Worm (Caenorhabditis elegans) whole organism, young adult: ENCODE results near the gene srx-19.
A peak's percentile ranks its signal among the peaks of the same experiment; 100 is the strongest.

Source experiments
- B0261.1 ChIP-seq: sonication (generic microtip); optimal IDR thresholded peaks from 2 replicates; lab custom pipeline; 2016; ENCODE audit warnings: mild to moderate bottlenecking, missing genetic modification characterization, moderate library complexity, missing compliant biosample characterization
- B0336.3 ChIP-seq: fragments of 200-800 bp; sonication (Bioruptor generic); IDR thresholded peaks from 2 replicates; pipeline ENCODE4 v1.3.6; 2022; ENCODE audit warnings: missing genetic modification characterization, missing compliant biosample characterization
- C17E4.6 ChIP-seq: fragments of 200-800 bp; sonication (Bioruptor generic); IDR thresholded peaks from 2 replicates; pipeline ENCODE4 v1.3.6; 2022; ENCODE audit warnings: missing genetic modification reagents, missing genetic modification characterization, missing compliant biosample characterization
- F22D6.2 ChIP-seq: sonication (generic microtip); optimal IDR thresholded peaks from 2 replicates; lab custom pipeline; 2016; ENCODE audit warnings: mild to moderate bottlenecking, missing genetic modification characterization, missing compliant biosample characterization
- F39B2.1 ChIP-seq: fragments of 200-800 bp; sonication (Bioruptor generic); IDR thresholded peaks from 2 replicates; pipeline ENCODE4 v1.3.6; 2022; ENCODE audit warnings: missing genetic modification reagents, missing genetic modification characterization, missing compliant biosample characterization
- F55B11.4 ChIP-seq: sonication (generic microtip); optimal IDR thresholded peaks from 2 replicates; lab custom pipeline; 2016; ENCODE audit warnings: missing compliant biosample characterization, missing genetic modification characterization, borderline replicate concordance; ENCODE audit not compliant: insufficient read depth
- F57A8.1 ChIP-seq: fragments of 200-800 bp; sonication (Bioruptor generic); optimal IDR thresholded peaks from 2 replicates; lab custom pipeline; 2018; ENCODE audit warnings: mild to moderate bottlenecking, missing genetic modification characterization, moderate library complexity, missing compliant biosample characterization
- Y53G8AR.9 ChIP-seq: fragments of 200-800 bp; sonication (Bioruptor generic); conservative IDR thresholded peaks from 2 replicates; pipeline ENCODE4 v1.3.6; 2022; ENCODE audit warnings: missing genetic modification reagents, missing genetic modification characterization, missing compliant biosample characterization
- akir-1 ChIP-seq: fragments of 200-800 bp; sonication (Bioruptor generic); optimal IDR thresholded peaks from 2 replicates; lab custom pipeline; 2018; ENCODE audit warnings: mild to moderate bottlenecking, missing genetic modification characterization, moderate library complexity, missing compliant biosample characterization
- ama-1 ChIP-seq, 3 experiments: fragments of 150-350 bp in 1 of 3; sonication (generic microtip) in 2 of 3; optimal IDR thresholded peaks; 2 replicates each; lab custom pipeline; 2014 to 2018; ENCODE audit warnings: missing biosample characterization in 2 of 3, missing genetic modification characterization in 2 of 3, missing genetic modification reagents in 2 of 3
- aptf-3 ChIP-seq: fragments of 200-800 bp; sonication (Bioruptor generic); IDR thresholded peaks from 2 replicates; pipeline ENCODE4 v1.3.6; 2022; ENCODE audit warnings: missing genetic modification characterization, missing compliant biosample characterization
- bed-1 ChIP-seq: fragments of 200-800 bp; sonication (Bioruptor generic); IDR thresholded peaks from 2 replicates; pipeline ENCODE4 v1.3.6; 2022; ENCODE audit warnings: missing genetic modification reagents, missing genetic modification characterization, missing compliant biosample characterization
- bed-2 ChIP-seq: fragments of 200-800 bp; sonication (Bioruptor generic); IDR thresholded peaks from 2 replicates; pipeline ENCODE4 v1.3.6; 2022; ENCODE audit warnings: missing genetic modification reagents, missing genetic modification characterization, missing compliant biosample characterization
- cebp-2 ChIP-seq: fragments of 200-800 bp; sonication (Bioruptor generic); IDR thresholded peaks from 2 replicates; pipeline ENCODE4 v1.3.6; 2022; ENCODE audit warnings: missing genetic modification characterization, missing compliant biosample characterization
- ceh-100 ChIP-seq: fragments of 200-800 bp; sonication (Bioruptor generic); IDR thresholded peaks from 2 replicates; pipeline ENCODE4 v1.3.6; 2022; ENCODE audit warnings: missing genetic modification reagents, missing genetic modification characterization, missing compliant biosample characterization
- ceh-40 ChIP-seq: fragments of 200-800 bp; sonication (Bioruptor generic); IDR thresholded peaks from 2 replicates; pipeline ENCODE4 v1.3.6; 2022; ENCODE audit warnings: missing genetic modification characterization, missing compliant biosample characterization
- ceh-58 ChIP-seq: fragments of 200-800 bp; sonication (Bioruptor generic); IDR thresholded peaks from 2 replicates; pipeline ENCODE4 v1.3.6; 2022; ENCODE audit warnings: missing genetic modification characterization, missing compliant biosample characterization
- ceh-79 ChIP-seq: sonication (generic microtip); optimal IDR thresholded peaks from 2 replicates; lab custom pipeline; 2017; ENCODE audit warnings: mild to moderate bottlenecking, missing genetic modification characterization, missing compliant biosample characterization
- chd-7 ChIP-seq: sonication (generic microtip); optimal IDR thresholded peaks from 2 replicates; lab custom pipeline; 2016; ENCODE audit warnings: mild to moderate bottlenecking, missing genetic modification characterization, moderate library complexity, missing compliant biosample characterization
- die-1 ChIP-seq: sonication (generic microtip); optimal IDR thresholded peaks from 2 replicates; lab custom pipeline; 2016; ENCODE audit warnings: missing genotype, mild to moderate bottlenecking, missing genetic modification characterization, missing compliant biosample characterization
- efl-1 ChIP-seq: fragments of 150-350 bp; optimal IDR thresholded peaks from 2 replicates; lab custom pipeline; 2014; ENCODE audit warnings: missing biosample characterization, missing genetic modification reagents, missing genetic modification characterization
- egl-18 ChIP-seq: fragments of 200-800 bp; sonication (Bioruptor generic); IDR thresholded peaks from 2 replicates; pipeline ENCODE4 v1.3.6; 2022; ENCODE audit warnings: missing genetic modification reagents, missing genetic modification characterization, missing compliant biosample characterization
- egl-44 ChIP-seq: fragments of 200-800 bp; sonication (Bioruptor generic); IDR thresholded peaks from 2 replicates; pipeline ENCODE4 v1.3.6; 2022; ENCODE audit warnings: missing genetic modification reagents, missing genetic modification characterization, missing compliant biosample characterization
- egrh-3 ChIP-seq: fragments of 200-800 bp; sonication (Bioruptor generic); IDR thresholded peaks from 2 replicates; pipeline ENCODE4 v1.3.6; 2022; ENCODE audit warnings: missing genetic modification reagents, missing genetic modification characterization, missing compliant biosample characterization
- ets-4 ChIP-seq: fragments of 200-800 bp; sonication (Bioruptor generic); optimal IDR thresholded peaks from 2 replicates; lab custom pipeline; 2018; ENCODE audit warnings: mild to moderate bottlenecking, missing genetic modification characterization, missing compliant biosample characterization
- fkh-3 ChIP-seq: sonication (generic microtip); optimal IDR thresholded peaks from 2 replicates; lab custom pipeline; 2016; ENCODE audit warnings: mild to moderate bottlenecking, missing genetic modification characterization, missing compliant biosample characterization
- hlh-12 ChIP-seq: sonication (generic microtip); optimal IDR thresholded peaks from 2 replicates; lab custom pipeline; 2016; ENCODE audit warnings: missing genetic modification characterization, missing compliant biosample characterization
- hlh-26 ChIP-seq: fragments of 200-800 bp; sonication (Bioruptor generic); conservative IDR thresholded peaks from 2 replicates; pipeline ENCODE4 v1.3.6; 2022; ENCODE audit warnings: missing genetic modification reagents, missing genetic modification characterization, missing compliant biosample characterization
- hrde-1 ChIP-seq: sonication (generic microtip); optimal IDR thresholded peaks from 2 replicates; lab custom pipeline; 2016; ENCODE audit warnings: missing genetic modification characterization, mild to moderate bottlenecking, missing compliant biosample characterization, moderate library complexity, missing genotype, missing genetic modification reagents, borderline replicate concordance
- lag-1 ChIP-seq: fragments of 200-800 bp; sonication (Bioruptor generic); IDR thresholded peaks from 2 replicates; pipeline ENCODE4 v1.3.6; 2022; ENCODE audit warnings: missing genetic modification reagents, missing genetic modification characterization, missing compliant biosample characterization
- let-526 ChIP-seq: fragments of 200-800 bp; sonication (Bioruptor generic); IDR thresholded peaks from 2 replicates; pipeline ENCODE4 v1.3.6; 2022; ENCODE audit warnings: missing genetic modification reagents, missing genetic modification characterization, missing compliant biosample characterization
- lin-26 ChIP-seq: fragments of 200-800 bp; sonication (Bioruptor generic); IDR thresholded peaks from 2 replicates; pipeline ENCODE4 v1.3.6; 2022; ENCODE audit warnings: missing genetic modification reagents, missing genetic modification characterization, missing compliant biosample characterization
- lin-40 ChIP-seq: sonication (generic microtip); optimal IDR thresholded peaks from 2 replicates; lab custom pipeline; 2016; ENCODE audit warnings: missing genetic modification characterization, mild to moderate bottlenecking, missing compliant biosample characterization, missing genotype, missing genetic modification reagents
- lir-1 ChIP-seq: fragments of 200-800 bp; sonication (Bioruptor generic); conservative IDR thresholded peaks from 2 replicates; pipeline ENCODE4 v1.3.6; 2022; ENCODE audit warnings: missing genetic modification reagents, missing genetic modification characterization, missing compliant biosample characterization
- madf-10 ChIP-seq: sonication (generic microtip); optimal IDR thresholded peaks from 2 replicates; lab custom pipeline; 2016; ENCODE audit warnings: mild to moderate bottlenecking, missing genetic modification characterization, missing compliant biosample characterization
- madf-3 ChIP-seq: fragments of 200-800 bp; sonication (Bioruptor generic); IDR thresholded peaks from 2 replicates; pipeline ENCODE4 v1.3.6; 2022; ENCODE audit warnings: missing genetic modification reagents, missing genetic modification characterization, missing compliant biosample characterization
- madf-6 ChIP-seq: fragments of 200-800 bp; sonication (Bioruptor generic); IDR thresholded peaks from 2 replicates; pipeline ENCODE4 v1.3.6; 2022; ENCODE audit warnings: missing genetic modification reagents, missing genetic modification characterization, missing compliant biosample characterization
- mcd-1 ChIP-seq: fragments of 200-800 bp; sonication (Bioruptor generic); IDR thresholded peaks from 2 replicates; pipeline ENCODE4 v1.3.6; 2022; ENCODE audit warnings: missing genetic modification reagents, missing genetic modification characterization, missing compliant biosample characterization
- mel-28 ChIP-seq: sonication (generic microtip); optimal IDR thresholded peaks from 2 replicates; lab custom pipeline; 2016; ENCODE audit warnings: borderline replicate concordance, mild to moderate bottlenecking, missing genetic modification characterization, missing compliant biosample characterization
- mes-4 ChIP-seq: sonication (generic microtip); optimal IDR thresholded peaks from 2 replicates; lab custom pipeline; 2016; ENCODE audit warnings: missing genotype, missing genetic modification characterization, missing compliant biosample characterization
- mxl-1 ChIP-seq: sonication (generic microtip); optimal IDR thresholded peaks from 2 replicates; lab custom pipeline; 2016; ENCODE audit warnings: missing genetic modification characterization, missing compliant biosample characterization
- nhr-179 ChIP-seq: sonication (generic microtip); optimal IDR thresholded peaks from 2 replicates; lab custom pipeline; 2016; ENCODE audit warnings: mild to moderate bottlenecking, missing genetic modification characterization, missing compliant biosample characterization
- nhr-27 ChIP-seq: fragments of 200-800 bp; sonication (Bioruptor generic); optimal IDR thresholded peaks from 2 replicates; lab custom pipeline; 2018; ENCODE audit warnings: mild to moderate bottlenecking, missing genetic modification characterization, moderate library complexity, missing compliant biosample characterization
- nhr-90 ChIP-seq: sonication (generic microtip); optimal IDR thresholded peaks from 2 replicates; lab custom pipeline; 2016; ENCODE audit warnings: missing genotype, mild to moderate bottlenecking, missing genetic modification characterization, missing compliant biosample characterization
- pbrm-1 ChIP-seq: fragments of 200-800 bp; sonication (Bioruptor generic); IDR thresholded peaks from 2 replicates; pipeline ENCODE4 v1.3.6; 2022; ENCODE audit warnings: missing genetic modification reagents, missing genetic modification characterization, missing compliant biosample characterization
- rcor-1 ChIP-seq: fragments of 200-800 bp; sonication (Bioruptor generic); IDR thresholded peaks from 2 replicates; pipeline ENCODE4 v1.3.6; 2022; ENCODE audit warnings: missing genetic modification reagents, missing genetic modification characterization, missing compliant biosample characterization
- unc-130 ChIP-seq: sonication (generic microtip); optimal IDR thresholded peaks from 2 replicates; lab custom pipeline; 2016; ENCODE audit warnings: missing genetic modification reagents, missing genetic modification characterization, missing compliant biosample characterization
- zim-3 ChIP-seq: sonication (generic microtip); optimal IDR thresholded peaks from 2 replicates; lab custom pipeline; 2017; ENCODE audit warnings: mild to moderate bottlenecking, missing genetic modification characterization, moderate library complexity, missing compliant biosample characterization
- ztf-3 ChIP-seq: fragments of 200-800 bp; sonication (Bioruptor generic); optimal IDR thresholded peaks from 2 replicates; lab custom pipeline; 2018; ENCODE audit warnings: mild to moderate bottlenecking, missing genetic modification characterization, missing compliant biosample characterization
- ztf-6 ChIP-seq: fragments of 200-800 bp; sonication (Bioruptor generic); IDR thresholded peaks from 2 replicates; pipeline ENCODE4 v1.3.6; 2022; ENCODE audit warnings: missing genetic modification reagents, missing genetic modification characterization, missing compliant biosample characterization

Gene srx-19

ce11 chrIV:6839091-6839522 is 34.0 kb upstream of the srx-19 start (continued):
- TF ChIP-seq mcd-1 (GFP tag; lab: Robert Waterston, UW) (peak; percentile 54), ceh-79 (no peak), let-526 (GFP tag; lab: Robert Waterston, UW) (no peak), C17E4.6 (no peak), Y53G8AR.9 (GFP tag; lab: Robert Waterston, UW) (no peak), ceh-58 (GFP tag; lab: Robert Waterston, UW) (no peak), unc-130 (no peak), ztf-6 (GFP tag; lab: Robert Waterston, UW) (no peak), ztf-3 (GFP tag; lab: Kevin White, UChicago) (no peak), madf-3 (no peak), akir-1 (GFP tag; lab: Kevin White, UChicago) (no peak), F22D6.2 (tag; lab: Kevin White, UChicago) (peak; percentile 26), lin-40 (peak; percentile 83), ama-1 (optimal IDR thresholded peaks at IDR 0.05; lab: Kevin White, UChicago) (no peak), ama-1 (GFP tag; optimal IDR thresholded peaks at IDR 0.05; lab: Kevin White, UChicago) (no peak), nhr-27 (tag; lab: Kevin White, UChicago) (no peak), lin-26 (GFP tag; lab: Robert Waterston, UW) (no peak), lag-1 (GFP tag; lab: Robert Waterston, UW) (no peak), mes-4 (tag; lab: Kevin White, UChicago) (no peak), B0261.1 (tag; lab: Kevin White, UChicago) (no peak), aptf-3 (no peak), mel-28 (no peak), pbrm-1 (GFP tag; lab: Robert Waterston, UW) (0 out of 2 replicates have a peak, but pooled peaks have one; percentile 33), bed-1 (GFP tag; lab: Robert Waterston, UW) (no peak), F57A8.1 (GFP tag; lab: Kevin White, UChicago) (no peak), efl-1 (GFP tag; lab: Kevin White, UChicago) (no peak), zim-3 (no peak), cebp-2 (GFP tag; lab: Robert Waterston, UW) (no peak), bed-2 (GFP tag; lab: Robert Waterston, UW) (no peak), F39B2.1 (no peak), hlh-26 (no peak), nhr-90 (tag; lab: Kevin White, UChicago) (no peak), egl-18 (GFP tag; lab: Robert Waterston, UW) (no peak), egrh-3 (no peak), ets-4 (no peak), lir-1 (no peak), F55B11.4 (tag; lab: Kevin White, UChicago) (no peak), fkh-3 (tag; lab: Kevin White, UChicago) (no peak), hlh-12 (tag; lab: Kevin White, UChicago) (no peak), chd-7 (peak; percentile 33), egl-44 (GFP tag; lab: Robert Waterston, UW) (no peak), rcor-1 (GFP tag; lab: Robert Waterston, UW) (0 out of 2 replicates have a peak, but pooled peaks have one; percentile 31), ceh-100 (no peak), hrde-1 (tag; lab: Kevin White, UChicago) (no peak), madf-6 (GFP tag; lab: Robert Waterston, UW) (no peak), B0336.3 (GFP tag; lab: Robert Waterston, UW) (peak; percentile 76), ceh-40 (GFP tag; lab: Robert Waterston, UW) (no peak), die-1 (tag; lab: Kevin White, UChicago) (no peak), nhr-179 (tag; lab: Kevin White, UChicago) (no peak), madf-10 (tag; lab: Kevin White, UChicago) (peak; percentile 48), mxl-1 (no peak)
